Worm (Caenorhabditis elegans) whole organism, late embryonic: Measurements from ENCODE around the gene mks-1.

Experiments used
- C38D4.7 ChIP-seq: fragments of 200-800 bp; sonication (Bioruptor generic); optimal IDR thresholded peaks from 2 replicates; lab custom pipeline; 2018; ENCODE audit warnings: mild to moderate bottlenecking, missing genetic modification characterization, moderate library complexity, missing compliant biosample characterization
- K02D7.2 ChIP-seq: sonication (generic microtip); optimal IDR thresholded peaks from 2 replicates; lab custom pipeline; 2017; ENCODE audit warnings: mild to moderate bottlenecking, missing genetic modification characterization, missing compliant biosample characterization
- K09A11.1 ChIP-seq: sonication (generic microtip); optimal IDR thresholded peaks from 2 replicates; lab custom pipeline; 2017; ENCODE audit warnings: antibody characterized with exemption, mild to moderate bottlenecking, missing genetic modification characterization, missing compliant biosample characterization; ENCODE audit not compliant: insufficient read depth
- T23F11.4 ChIP-seq: fragments of 200-800 bp; sonication (Bioruptor generic); optimal IDR thresholded peaks from 2 replicates; lab custom pipeline; 2018; ENCODE audit warnings: mild to moderate bottlenecking, missing genetic modification characterization, missing compliant biosample characterization
- ceh-30 ChIP-seq: fragments of 150-350 bp; optimal IDR thresholded peaks from 2 replicates; lab custom pipeline; 2014; ENCODE audit warnings: missing biosample characterization, missing genetic modification characterization
- ceh-34 ChIP-seq: sonication (generic microtip); optimal IDR thresholded peaks from 2 replicates; lab custom pipeline; 2016; ENCODE audit warnings: mild to moderate bottlenecking, missing genetic modification characterization, missing compliant biosample characterization
- ceh-45 ChIP-seq: fragments of 200-800 bp; sonication (Bioruptor generic); IDR thresholded peaks from 2 replicates; pipeline ENCODE4 v1.3.6; 2022; ENCODE audit warnings: missing genetic modification reagents, missing genetic modification characterization, missing compliant biosample characterization
- ceh-48 ChIP-seq: sonication (generic microtip); optimal IDR thresholded peaks from 2 replicates; lab custom pipeline; 2016; ENCODE audit warnings: missing genetic modification characterization, inconsistent platforms, missing compliant biosample characterization
- ceh-6 ChIP-seq: fragments of 200-800 bp; sonication (Bioruptor generic); optimal IDR thresholded peaks from 2 replicates; lab custom pipeline; 2018; ENCODE audit warnings: mild to moderate bottlenecking, missing genetic modification characterization, missing compliant biosample characterization
- ceh-9 ChIP-seq: sonication (generic microtip); optimal IDR thresholded peaks from 2 replicates; lab custom pipeline; 2016; ENCODE audit warnings: mild to moderate bottlenecking, missing genetic modification characterization, inconsistent platforms, missing compliant biosample characterization
- dmd-4 ChIP-seq: sonication (generic microtip); optimal IDR thresholded peaks from 2 replicates; lab custom pipeline; 2016; ENCODE audit warnings: borderline replicate concordance, missing genetic modification characterization, missing compliant biosample characterization
- dve-1 ChIP-seq: sonication (generic microtip); optimal IDR thresholded peaks from 2 replicates; lab custom pipeline; 2017; ENCODE audit warnings: antibody characterized with exemption, mild to moderate bottlenecking, missing genetic modification characterization, missing compliant biosample characterization
- elt-2 ChIP-seq: sonication (generic microtip); optimal IDR thresholded peaks from 2 replicates; lab custom pipeline; 2016; ENCODE audit warnings: missing genetic modification reagents, missing genetic modification characterization, missing compliant biosample characterization
- ets-4 ChIP-seq: sonication (generic microtip); optimal IDR thresholded peaks from 2 replicates; lab custom pipeline; 2016; ENCODE audit warnings: missing genetic modification characterization, missing compliant biosample characterization
- fkh-10 ChIP-seq: fragments of 150-350 bp; optimal IDR thresholded peaks from 2 replicates; lab custom pipeline; 2014; ENCODE audit warnings: missing biosample characterization, missing genetic modification reagents, missing genetic modification characterization
- gmeb-2 ChIP-seq: sonication (generic microtip); optimal IDR thresholded peaks from 2 replicates; lab custom pipeline; 2016; ENCODE audit warnings: missing genetic modification characterization, inconsistent platforms, missing compliant biosample characterization
- hlh-13 ChIP-seq: fragments of 200-800 bp; sonication (Bioruptor generic); optimal IDR thresholded peaks from 2 replicates; lab custom pipeline; 2018; ENCODE audit warnings: mild to moderate bottlenecking, missing genetic modification characterization, missing compliant biosample characterization
- hlh-15 ChIP-seq: sonication (generic microtip); optimal IDR thresholded peaks from 2 replicates; lab custom pipeline; 2016; ENCODE audit warnings: missing genetic modification characterization, missing compliant biosample characterization
- lim-6 ChIP-seq: sonication (generic microtip); optimal IDR thresholded peaks from 2 replicates; lab custom pipeline; 2016; ENCODE audit warnings: missing genetic modification characterization, missing compliant biosample characterization
- madf-2 ChIP-seq: sonication (generic microtip); optimal IDR thresholded peaks from 2 replicates; lab custom pipeline; 2017; ENCODE audit warnings: missing genetic modification characterization, missing compliant biosample characterization
- nhr-11 ChIP-seq: fragments of 150-350 bp; optimal IDR thresholded peaks from 2 replicates; lab custom pipeline; 2014; ENCODE audit warnings: missing biosample characterization, missing genetic modification characterization
- nhr-232 ChIP-seq: sonication (generic microtip); optimal IDR thresholded peaks from 2 replicates; lab custom pipeline; 2016; ENCODE audit warnings: missing genetic modification characterization, missing compliant biosample characterization
- pat-9 ChIP-seq: fragments of 200-800 bp; sonication (Bioruptor generic); optimal IDR thresholded peaks from 2 replicates; lab custom pipeline; 2018; ENCODE audit warnings: mild to moderate bottlenecking, missing genetic modification characterization, moderate library complexity, missing compliant biosample characterization
- pax-1 ChIP-seq: fragments of 150-350 bp; optimal IDR thresholded peaks from 2 replicates; lab custom pipeline; 2014; ENCODE audit warnings: missing biosample characterization, missing genetic modification characterization
- pha-2 ChIP-seq: sonication (generic microtip); optimal IDR thresholded peaks from 2 replicates; lab custom pipeline; 2017; ENCODE audit warnings: mild to moderate bottlenecking, missing genetic modification characterization, missing compliant biosample characterization
- pha-4 ChIP-seq: fragments of 150-350 bp; optimal IDR thresholded peaks from 2 replicates; lab custom pipeline; 2018; ENCODE audit warnings: missing biosample characterization, missing genetic modification reagents, missing genetic modification characterization
- pqm-1 ChIP-seq: sonication (generic microtip); optimal IDR thresholded peaks from 2 replicates; lab custom pipeline; 2016; ENCODE audit warnings: missing genetic modification characterization, missing compliant biosample characterization
- rnt-1 ChIP-seq: sonication (generic microtip); optimal IDR thresholded peaks from 2 replicates; lab custom pipeline; 2016; ENCODE audit warnings: missing genetic modification characterization, missing compliant biosample characterization
- sox-2 ChIP-seq: fragments of 200-800 bp; sonication (Bioruptor generic); IDR thresholded peaks from 2 replicates; pipeline ENCODE4 v1.3.6; 2022; ENCODE audit warnings: missing genetic modification reagents, missing genetic modification characterization, missing compliant biosample characterization
- sox-4 ChIP-seq: sonication (generic microtip); optimal IDR thresholded peaks from 2 replicates; lab custom pipeline; 2017; ENCODE audit warnings: mild to moderate bottlenecking, missing genetic modification characterization, inconsistent platforms, missing compliant biosample characterization
- syd-9 ChIP-seq: sonication (generic microtip); optimal IDR thresholded peaks from 2 replicates; lab custom pipeline; 2016; ENCODE audit warnings: mild to moderate bottlenecking, missing genetic modification characterization, moderate library complexity, missing compliant biosample characterization
- tbx-2 ChIP-seq: sonication (generic microtip); optimal IDR thresholded peaks from 2 replicates; lab custom pipeline; 2016; ENCODE audit warnings: missing genetic modification characterization, missing compliant biosample characterization
- tbx-7 ChIP-seq: sonication (generic microtip); optimal IDR thresholded peaks from 2 replicates; lab custom pipeline; 2016; ENCODE audit warnings: missing genotype, missing genetic modification characterization, missing compliant biosample characterization
- unc-42 ChIP-seq: sonication (generic microtip); optimal IDR thresholded peaks from 2 replicates; lab custom pipeline; 2016; ENCODE audit warnings: missing genotype, missing genetic modification characterization, missing compliant biosample characterization
- unc-55 ChIP-seq: sonication (generic microtip); optimal IDR thresholded peaks from 2 replicates; lab custom pipeline; 2017; ENCODE audit warnings: missing biosample characterization, missing genetic modification reagents, missing genetic modification characterization

mks-1 gene

ce11 chrIII:3197904-3198303 lies 11.8 kb downstream of the mks-1 start:
- no peak for TF ChIP-seq nhr-11 (tag; lab: Kevin White, UChicago)
- TF ChIP-seq tbx-2 (tag; lab: Kevin White, UChicago), result no peak
- TF ChIP-seq unc-55 (GFP tag; lab: Kevin White, UChicago), result no peak
- TF ChIP-seq sox-4 (tag; lab: Kevin White, UChicago), result no peak
- TF ChIP-seq unc-42 (tag; lab: Kevin White, UChicago), result no peak

- TF ChIP-seq ceh-6, result no peak
- no peak for TF ChIP-seq pha-2 (tag; lab: Kevin White, UChicago)
- TF ChIP-seq ceh-9 (tag; lab: Kevin White, UChicago), result no peak
- TF ChIP-seq ceh-45, result no peak
- TF ChIP-seq T23F11.4 (GFP tag; lab: Kevin White, UChicago), result no peak
- no peak for TF ChIP-seq lim-6 (tag; lab: Kevin White, UChicago)
- no peak for TF ChIP-seq pha-4 (tag; lab: Kevin White, UChicago)
- no peak for TF ChIP-seq madf-2 (tag; lab: Kevin White, UChicago)
- TF ChIP-seq dmd-4 (tag; lab: Kevin White, UChicago), result no peak
- TF ChIP-seq pqm-1, result no peak
- no peak for TF ChIP-seq ceh-30 (tag; lab: Kevin White, UChicago)
- no peak for TF ChIP-seq elt-2
- TF ChIP-seq syd-9 (tag; lab: Kevin White, UChicago), result no peak
- no peak for TF ChIP-seq C38D4.7 (GFP tag; lab: Kevin White, UChicago)
- TF ChIP-seq unc-55 (GFP tag; lab: Kevin White, UChicago), result no peak
- TF ChIP-seq sox-2 (GFP tag; lab: Robert Waterston, UW), result no peak
These were observed 12.2 kb downstream of the mks-1 start, which contains the start of gene R148.7 for ce11 chrIII:3198307-3198706. Gene R148.7, minus strand, starts transcription at chrIII:3198407.

ce11 chrIII:3199416-3199815 lies 13.3 kb downstream of the mks-1 start, which contains the start of gene heh-1:
Gene heh-1, minus strand, starts transcription at chrIII:3199516.
- TF ChIP-seq K02D7.2, result no peak
- no peak for TF ChIP-seq dve-1
- TF ChIP-seq syd-9 (tag; lab: Kevin White, UChicago), result no peak
- TF ChIP-seq nhr-232, result no peak
- no peak for TF ChIP-seq tbx-7
- no peak for TF ChIP-seq ceh-45
- no peak for TF ChIP-seq sox-4 (tag; lab: Kevin White, UChicago)
- TF ChIP-seq ceh-34 (tag; lab: Kevin White, UChicago), result no peak
- TF ChIP-seq sox-2 (GFP tag; lab: Robert Waterston, UW), result no peak
- no peak for TF ChIP-seq fkh-10 (GFP tag; lab: Kevin White, UChicago)
- TF ChIP-seq unc-55 (GFP tag; lab: Kevin White, UChicago), result no peak
- no peak for TF ChIP-seq pqm-1
- no peak for TF ChIP-seq pha-2 (tag; lab: Kevin White, UChicago)
- TF ChIP-seq ets-4 (tag; lab: Kevin White, UChicago), result no peak
- no peak for TF ChIP-seq elt-2

- TF ChIP-seq ceh-34 (tag; lab: Kevin White, UChicago) (no peak), dve-1 (no peak), unc-55 (GFP tag; lab: Kevin White, UChicago) (peak; percentile 75), ceh-48 (tag; lab: Kevin White, UChicago) (peak; percentile 4), pha-4 (tag; lab: Kevin White, UChicago) (no peak), rnt-1 (tag; lab: Kevin White, UChicago) (peak; percentile 78)
These were observed 14.5 kb downstream of the mks-1 start for ce11 chrIII:3200563-3200962.

ce11 chrIII:3203589-3203988 lies 17.5 kb downstream of the mks-1 start:
- TF ChIP-seq dve-1, result no peak
- TF ChIP-seq pax-1 (tag; lab: Kevin White, UChicago), result no peak
- no peak for TF ChIP-seq pat-9 (tag; lab: Kevin White, UChicago)
- no peak for TF ChIP-seq gmeb-2 (tag; lab: Kevin White, UChicago)
- no peak for TF ChIP-seq hlh-15 (tag; lab: Kevin White, UChicago)
- TF ChIP-seq madf-2 (tag; lab: Kevin White, UChicago), result no peak
- TF ChIP-seq pha-4 (tag; lab: Kevin White, UChicago), result no peak
- TF ChIP-seq K09A11.1 (tag; lab: Kevin White, UChicago), result no peak
- no peak for TF ChIP-seq unc-55 (GFP tag; lab: Kevin White, UChicago)
- no peak for TF ChIP-seq lim-6 (tag; lab: Kevin White, UChicago)
- TF ChIP-seq unc-42 (tag; lab: Kevin White, UChicago), result no peak
- no peak for TF ChIP-seq hlh-13 (GFP tag; lab: Kevin White, UChicago)
